Fruit fly (Drosophila melanogaster) whole organism, pupa: Measurements from ENCODE around the gene Spps.

Experiments
- CG10348 ChIP-seq: fragments of 200-800 bp; sonication (Bioruptor generic); IDR thresholded peaks from 2 replicates; pipeline ENCODE4 v1.3.6; 2022; ENCODE audit warnings: missing biosample characterization, missing genetic modification characterization
- CG12605 ChIP-seq: fragments of 200-800 bp; sonication (Bioruptor generic); IDR thresholded peaks from 2 replicates; pipeline ENCODE4 v1.3.6; 2022; ENCODE audit warnings: missing biosample characterization, missing genetic modification characterization
- CG13204 ChIP-seq: fragments of 200-800 bp; sonication (Bioruptor generic); optimal IDR thresholded peaks from 2 replicates; lab custom pipeline; 2018; ENCODE audit warnings: missing biosample characterization, mild to moderate bottlenecking, missing genetic modification characterization, moderate library complexity
- CG14655 ChIP-seq: fragments of 200-800 bp; sonication (Bioruptor generic); optimal IDR thresholded peaks from 3 replicates; lab custom pipeline; 2017; ENCODE audit warnings: mild to moderate bottlenecking, missing biosample characterization, missing genetic modification reagents, missing genetic modification characterization
- CG15710 ChIP-seq: fragments of 200-800 bp; sonication (Bioruptor generic); optimal IDR thresholded peaks from 2 replicates; lab custom pipeline; 2018; ENCODE audit warnings: missing biosample characterization, mild to moderate bottlenecking, missing genetic modification characterization, moderate library complexity
- CG17806 ChIP-seq: fragments of 200-800 bp; sonication (Bioruptor generic); optimal IDR thresholded peaks from 2 replicates; lab custom pipeline; 2018; ENCODE audit warnings: missing biosample characterization, mild to moderate bottlenecking, missing genetic modification characterization, moderate library complexity
- CG32121 ChIP-seq: fragments of 200-800 bp; sonication (Bioruptor generic); IDR thresholded peaks from 2 replicates; pipeline ENCODE4 v1.3.6; 2022; ENCODE audit warnings: missing biosample characterization, missing genetic modification characterization
- CG34367 ChIP-seq: fragments of 200-800 bp; sonication (Bioruptor generic); optimal IDR thresholded peaks from 2 replicates; lab custom pipeline; 2018; ENCODE audit warnings: missing biosample characterization, mild to moderate bottlenecking, missing genetic modification characterization
- CG4496 ChIP-seq: fragments of 200-800 bp; sonication (Bioruptor generic); IDR thresholded peaks from 3 replicates; pipeline ENCODE4 v1.3.6; 2022; ENCODE audit warnings: missing biosample characterization, missing genetic modification characterization
- CG8159 ChIP-seq: fragments of 200-800 bp; sonication (Bioruptor generic); optimal IDR thresholded peaks from 3 replicates; lab custom pipeline; 2018; ENCODE audit warnings: missing biosample characterization, mild to moderate bottlenecking, missing genetic modification characterization, moderate library complexity
- CG8301 ChIP-seq: fragments of 200-800 bp; sonication (Bioruptor generic); optimal IDR thresholded peaks from 2 replicates; lab custom pipeline; 2018; ENCODE audit warnings: missing biosample characterization, mild to moderate bottlenecking, missing genetic modification characterization
- CG9948 ChIP-seq: fragments of 200-800 bp; sonication (Bioruptor generic); optimal IDR thresholded peaks from 2 replicates; lab custom pipeline; 2018; ENCODE audit warnings: missing biosample characterization, mild to moderate bottlenecking, missing genetic modification characterization, moderate library complexity
- D1 ChIP-seq: fragments of 200-800 bp; sonication (Bioruptor generic); optimal IDR thresholded peaks from 2 replicates; lab custom pipeline; 2018; ENCODE audit warnings: missing biosample characterization, mild to moderate bottlenecking, missing genetic modification characterization, moderate library complexity
- EcR ChIP-seq: fragments of 200-800 bp; sonication (Bioruptor generic); optimal IDR thresholded peaks from 3 replicates; lab custom pipeline; 2019; ENCODE audit warnings: missing biosample characterization, missing genetic modification characterization, mild to moderate bottlenecking, moderate library complexity, missing genetic modification reagents
- Ets98B ChIP-seq: fragments of 200-800 bp; sonication (Bioruptor generic); IDR thresholded peaks from 2 replicates; pipeline ENCODE4 v1.3.6; 2022; ENCODE audit warnings: missing biosample characterization, missing genetic modification characterization
- Pif1A ChIP-seq: fragments of 200-800 bp; sonication (Bioruptor generic); optimal IDR thresholded peaks from 3 replicates; lab custom pipeline; 2016; ENCODE audit warnings: missing biosample characterization, missing genetic modification characterization
- Pif1B ChIP-seq: fragments of 200-800 bp; sonication (Bioruptor generic); optimal IDR thresholded peaks from 3 replicates; lab custom pipeline; 2016; ENCODE audit warnings: missing biosample characterization, missing genetic modification characterization
- Snoo ChIP-seq: fragments of 200-800 bp; sonication (Bioruptor generic); optimal IDR thresholded peaks from 3 replicates; lab custom pipeline; 2017; ENCODE audit warnings: missing biosample characterization, mild to moderate bottlenecking, missing genetic modification characterization, inconsistent platforms
- fd96Ca ChIP-seq: fragments of 200-800 bp; sonication (Bioruptor generic); IDR thresholded peaks from 3 replicates; pipeline ENCODE4 v1.3.6; 2022; ENCODE audit warnings: missing biosample characterization, missing genetic modification characterization
- gl ChIP-seq: fragments of 200-800 bp; sonication (Bioruptor generic); optimal IDR thresholded peaks from 2 replicates; lab custom pipeline; 2018; ENCODE audit warnings: missing biosample characterization, mild to moderate bottlenecking, missing genetic modification characterization
- rn ChIP-seq: fragments of 200-800 bp; sonication (Bioruptor generic); IDR thresholded peaks from 2 replicates; pipeline ENCODE4 v1.3.6; 2022; ENCODE audit warnings: missing biosample characterization, missing genetic modification characterization

Gene Spps

dm6 chr3R:24213644-24214043, 13.1 kb downstream of the Spps start:
- TF ChIP-seq CG8301 (tag; lab: Kevin White, UChicago) (no peak), CG15710 (no peak), CG4496 (no peak), Pif1B (no peak)
- TF ChIP-seq, all 21 proteins: peak for 0

dm6 chr3R:24206341-24207114, 20.2 kb downstream of the Spps start:
- TF ChIP-seq rn (GFP tag; lab: Robert Waterston, UW) (no peak), CG15710 (peak; percentile 33), Pif1A (GFP tag; lab: Kevin White, UChicago) (peak; percentile 47), CG34367 (tag; lab: Kevin White, UChicago) (peak; percentile 43), CG9948 (peak; percentile 8), Pif1B (peak; percentile 38), CG17806 (tag; lab: Kevin White, UChicago) (peak; percentile 24), Snoo (tag; lab: Kevin White, UChicago) (peak; percentile 57), CG13204 (GFP tag; lab: Kevin White, UChicago) (no peak), CG8159 (peak; percentile 40), D1 (tag; lab: Kevin White, UChicago) (no peak), gl (no peak), EcR (GFP tag; lab: Kevin White, UChicago) (no peak), CG4496 (peak; percentile 9; the same call in 1 of the 3 replicates), CG12605 (GFP tag; lab: Robert Waterston, UW) (peak; percentile 39; the same call in 1 of the 2 replicates), CG14655 (GFP tag; lab: Kevin White, UChicago) (peak; percentile 21), CG8301 (tag; lab: Kevin White, UChicago) (peak; percentile 3), CG32121 (GFP tag; lab: Robert Waterston, UW) (no peak), fd96Ca (GFP tag; lab: Robert Waterston, UW) (peak; percentile 34; the same call in 1 of the 3 replicates), Ets98B (GFP tag; lab: Robert Waterston, UW) (no peak), CG10348 (GFP tag; lab: Robert Waterston, UW) (no peak)

dm6 chr3R:24205935-24206334, 20.8 kb downstream of the Spps start:
- TF ChIP-seq EcR (GFP tag; lab: Kevin White, UChicago), result no peak
- no peak for TF ChIP-seq CG8301 (tag; lab: Kevin White, UChicago)
- peak; percentile 43 for TF ChIP-seq Snoo (tag; lab: Kevin White, UChicago)
- TF ChIP-seq gl, result no peak
- TF ChIP-seq fd96Ca (GFP tag; lab: Robert Waterston, UW), result no peak
- peak; percentile 5 for TF ChIP-seq CG8159
- TF ChIP-seq CG12605 (GFP tag; lab: Robert Waterston, UW), result no peak
- TF ChIP-seq CG34367 (tag; lab: Kevin White, UChicago), result no peak

- TF ChIP-seq CG17806 (tag; lab: Kevin White, UChicago) (no peak), CG8301 (tag; lab: Kevin White, UChicago) (no peak), Pif1A (GFP tag; lab: Kevin White, UChicago) (no peak), rn (GFP tag; lab: Robert Waterston, UW) (no peak), CG12605 (GFP tag; lab: Robert Waterston, UW) (no peak), Snoo (tag; lab: Kevin White, UChicago) (no peak), CG15710 (no peak), CG8159 (no peak), D1 (tag; lab: Kevin White, UChicago) (no peak), Pif1B (no peak), CG10348 (GFP tag; lab: Robert Waterston, UW) (no peak)
Observed at dm6 chr3R:24205234-24205894, 21.4 kb downstream of the Spps start.

- no peak for TF ChIP-seq CG34367 (tag; lab: Kevin White, UChicago)
- TF ChIP-seq CG32121 (GFP tag; lab: Robert Waterston, UW), result 0 out of 2 replicates have a peak, but pooled peaks have one; percentile 15
- TF ChIP-seq Snoo (tag; lab: Kevin White, UChicago), result no peak
- peak; percentile 71 for TF ChIP-seq CG14655 (GFP tag; lab: Kevin White, UChicago)
- TF ChIP-seq EcR (GFP tag; lab: Kevin White, UChicago), result no peak
- peak; percentile 41 for TF ChIP-seq CG9948
- TF ChIP-seq CG8301 (tag; lab: Kevin White, UChicago), result peak; percentile 73
- no peak for TF ChIP-seq CG15710
- no peak for TF ChIP-seq CG10348 (GFP tag; lab: Robert Waterston, UW)
- no peak for TF ChIP-seq CG13204 (GFP tag; lab: Kevin White, UChicago)
- TF ChIP-seq D1 (tag; lab: Kevin White, UChicago), result no peak
- TF ChIP-seq rn (GFP tag; lab: Robert Waterston, UW), result no peak
- TF ChIP-seq fd96Ca (GFP tag; lab: Robert Waterston, UW), result peak; percentile 75
- no peak; the same call in 2 of the 3 replicates for TF ChIP-seq CG4496
- TF ChIP-seq CG8159, result no peak
- TF ChIP-seq gl, result no peak
- TF ChIP-seq CG17806 (tag; lab: Kevin White, UChicago), result peak; percentile 12
- no peak for TF ChIP-seq CG12605 (GFP tag; lab: Robert Waterston, UW)
- TF ChIP-seq Ets98B (GFP tag; lab: Robert Waterston, UW), result peak; percentile 49; the same call in 1 of the 2 replicates
- no peak for TF ChIP-seq Pif1B
- no peak for TF ChIP-seq Pif1A (GFP tag; lab: Kevin White, UChicago)
- TF ChIP-seq, all 21 proteins: peak for 7
Observed at dm6 chr3R:24204022-24204421, 22.7 kb downstream of the Spps start.
